Worm (Caenorhabditis elegans): ENCODE measurements around the gene Y75B12B.10.

Y75B12B.10 gene

DNA sequence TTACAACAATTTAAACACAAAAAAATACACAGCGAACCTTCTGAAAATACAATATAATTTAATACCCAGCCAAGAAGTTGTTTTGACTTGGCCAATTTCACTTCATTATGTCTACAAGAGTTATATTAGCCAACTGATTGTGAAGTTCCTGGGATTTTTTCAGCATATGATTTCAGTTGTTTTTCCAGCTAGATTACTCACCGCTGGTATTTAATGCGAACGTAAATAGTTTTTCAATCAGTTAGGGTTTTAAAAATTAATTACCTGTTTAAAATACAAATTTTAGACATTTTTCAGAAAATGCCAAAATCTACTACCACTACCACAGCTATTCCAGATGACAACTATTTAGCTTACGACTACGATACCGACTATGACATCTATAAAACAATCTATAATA lies 25.8 kb downstream of the Y75B12B.10 start, which contains the start of gene srw-14:
Gene srw-14, plus strand, starts transcription at position 301 of the 400 bp plus-strand sequence.
- no peak for TF ChIP-seq tbp1 (GFP tag; optimal IDR thresholded peaks at IDR 0.05)
- no peak for TF ChIP-seq ceh-27 (GFP tag; optimal IDR thresholded peaks at IDR 0.05)
- no peak for TF ChIP-seq mxl-1 (tag; optimal IDR thresholded peaks at IDR 0.05)
- TF ChIP-seq lin-35 (GFP tag; optimal IDR thresholded peaks at IDR 0.05), result no peak
- no peak for TF ChIP-seq akir-1 (GFP tag; optimal IDR thresholded peaks at IDR 0.05)
- TF ChIP-seq rpc-1 (optimal IDR thresholded peaks at IDR 0.05), result no peak
- no peak for TF ChIP-seq rpc-1 (tag; optimal IDR thresholded peaks at IDR 0.05)
- TF ChIP-seq lin-26 (GFP tag; IDR thresholded peaks at IDR 0.05), result no peak
- no peak for TF ChIP-seq ceh-58 (GFP tag; IDR thresholded peaks at IDR 0.05)
- TF ChIP-seq hmg-1.2 (GFP tag; IDR thresholded peaks at IDR 0.05), result no peak
- TF ChIP-seq somi-1 (GFP tag; optimal IDR thresholded peaks at IDR 0.05), result no peak
- TF ChIP-seq aptf-3 (GFP tag; IDR thresholded peaks at IDR 0.05), result no peak
- TF ChIP-seq F57C9.4 (tag; optimal IDR thresholded peaks at IDR 0.05), result no peak
- TF ChIP-seq athp-1 (tag; optimal IDR thresholded peaks at IDR 0.05), result no peak
- no peak for TF ChIP-seq madf-3 (GFP tag; IDR thresholded peaks at IDR 0.05)
- no peak for TF ChIP-seq attf-6 (GFP tag; IDR thresholded peaks at IDR 0.05)
- TF ChIP-seq ama-1 (optimal IDR thresholded peaks at IDR 0.05), result no peak
- TF ChIP-seq ama-1 (GFP tag; optimal IDR thresholded peaks at IDR 0.05), result no peak
- TF ChIP-seq B0336.3 (GFP tag; IDR thresholded peaks at IDR 0.05), result no peak

DNA sequence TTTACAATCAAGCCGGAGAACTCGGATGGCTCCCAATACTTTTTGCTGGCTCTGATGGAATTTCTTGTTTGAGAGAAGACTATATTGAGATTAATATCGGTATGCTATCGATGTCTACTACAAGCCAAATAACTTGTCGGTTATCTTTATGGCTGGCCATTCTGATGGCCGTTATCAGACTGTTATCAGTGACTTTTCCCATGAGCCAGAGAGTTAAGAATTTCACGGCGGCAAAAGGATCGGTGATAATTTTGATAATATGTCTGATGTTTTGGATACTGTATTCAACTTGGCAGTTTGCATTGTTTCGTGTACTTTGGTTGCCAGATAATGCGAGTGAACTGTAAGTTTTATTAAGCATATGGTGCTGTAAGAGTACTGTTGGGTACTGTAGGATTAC lies 26.3 kb downstream of the Y75B12B.10 start:
- TF ChIP-seq lin-26 (GFP tag; IDR thresholded peaks at IDR 0.05), result no peak
- no peak for TF ChIP-seq T07F8.4 (tag; optimal IDR thresholded peaks at IDR 0.05)
- TF ChIP-seq mel-28 (tag; optimal IDR thresholded peaks at IDR 0.05; ENCODE audit: borderline replicate concordance), result no peak
- TF ChIP-seq T26A5.8 (tag; optimal IDR thresholded peaks at IDR 0.05), result no peak
- no peak for TF ChIP-seq mcd-1 (GFP tag; IDR thresholded peaks at IDR 0.05)
- no peak for TF ChIP-seq F57A8.1 (GFP tag; optimal IDR thresholded peaks at IDR 0.05)
- no peak for TF ChIP-seq F55B11.4 (tag; optimal IDR thresholded peaks at IDR 0.05; ENCODE audit: borderline replicate concordance, insufficient read depth)
- no peak for TF ChIP-seq bed-2 (GFP tag; IDR thresholded peaks at IDR 0.05)
- no peak for TF ChIP-seq dox-1 (GFP tag; IDR thresholded peaks at IDR 0.05)
- TF ChIP-seq nhr-27 (tag; optimal IDR thresholded peaks at IDR 0.05), result no peak
- TF ChIP-seq zim-3 (tag; optimal IDR thresholded peaks at IDR 0.05), result no peak
- no peak for TF ChIP-seq snpc-3.4 (tag; optimal IDR thresholded peaks at IDR 0.05)
- TF ChIP-seq F52B5.7 (tag; optimal IDR thresholded peaks at IDR 0.05), result no peak
- no peak for TF ChIP-seq ztf-6 (GFP tag; IDR thresholded peaks at IDR 0.05)
- TF ChIP-seq dpff-1 (tag; optimal IDR thresholded peaks at IDR 0.05), result no peak
- TF ChIP-seq hrde-1 (tag; optimal IDR thresholded peaks at IDR 0.05; ENCODE audit: borderline replicate concordance), result no peak
- no peak for TF ChIP-seq F33H1.4 (GFP tag; IDR thresholded peaks at IDR 0.05)
- no peak for TF ChIP-seq die-1 (tag; optimal IDR thresholded peaks at IDR 0.05)
- no peak for TF ChIP-seq ztf-28 (GFP tag; IDR thresholded peaks at IDR 0.05)

ce11 chrV:15230243-15230642 lies 30.4 kb downstream of the Y75B12B.10 start, which contains the start of gene srw-15:
TSS of gene srw-15 (plus strand) at chrV:15230543.
- no peak for TF ChIP-seq Y53F4B.3 (GFP tag; IDR thresholded peaks at IDR 0.05)
- no peak for TF ChIP-seq ets-4 (GFP tag; optimal IDR thresholded peaks at IDR 0.05)
- no peak for TF ChIP-seq dpff-1 (tag; optimal IDR thresholded peaks at IDR 0.05)
- TF ChIP-seq madf-10 (tag; optimal IDR thresholded peaks at IDR 0.05), result no peak
- TF ChIP-seq ceh-100 (GFP tag; IDR thresholded peaks at IDR 0.05), result no peak
- TF ChIP-seq lin-40 (tag; optimal IDR thresholded peaks at IDR 0.05), result no peak

All from whole organism, young adult.